Worm (Caenorhabditis elegans): ENCODE measurements around the gene fkh-6.

Gene fkh-6

DNA sequence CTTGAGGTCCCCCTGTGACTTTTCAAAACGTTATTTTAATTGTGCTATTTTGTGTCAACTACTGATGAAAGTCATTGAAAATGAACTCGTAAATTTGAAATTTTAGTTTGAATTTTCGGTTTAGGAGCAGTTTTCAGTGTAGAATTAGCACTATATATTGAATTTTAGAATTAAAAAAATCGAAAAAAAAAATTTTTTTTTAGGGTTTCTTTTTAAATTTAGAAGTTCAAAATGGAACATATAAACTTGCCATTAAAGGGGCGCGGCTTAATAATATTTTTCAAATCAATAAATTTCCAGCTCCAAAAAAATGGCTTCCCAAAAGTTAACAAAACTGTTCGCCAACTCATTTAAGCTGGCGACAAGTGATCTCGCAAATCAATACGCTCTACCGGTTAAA lies 32.3 kb downstream of the fkh-6 start, which contains the start of gene H20J04.9:
TSS of gene H20J04.9 (plus strand) at position 301 of the 400 bp plus-strand sequence.
- TF ChIP-seq ham-2 (GFP tag; optimal IDR thresholded peaks at IDR 0.05) (no peak), M03D4.4 (tag; optimal IDR thresholded peaks at IDR 0.05) (no peak), blmp-1 (tag; optimal IDR thresholded peaks at IDR 0.05) (no peak), snpc-4 (tag; optimal IDR thresholded peaks at IDR 0.05) (no peak), lsy-2 (tag; optimal IDR thresholded peaks at IDR 0.05) (no peak), nhr-76 (tag; optimal IDR thresholded peaks at IDR 0.05) (no peak)

DNA sequence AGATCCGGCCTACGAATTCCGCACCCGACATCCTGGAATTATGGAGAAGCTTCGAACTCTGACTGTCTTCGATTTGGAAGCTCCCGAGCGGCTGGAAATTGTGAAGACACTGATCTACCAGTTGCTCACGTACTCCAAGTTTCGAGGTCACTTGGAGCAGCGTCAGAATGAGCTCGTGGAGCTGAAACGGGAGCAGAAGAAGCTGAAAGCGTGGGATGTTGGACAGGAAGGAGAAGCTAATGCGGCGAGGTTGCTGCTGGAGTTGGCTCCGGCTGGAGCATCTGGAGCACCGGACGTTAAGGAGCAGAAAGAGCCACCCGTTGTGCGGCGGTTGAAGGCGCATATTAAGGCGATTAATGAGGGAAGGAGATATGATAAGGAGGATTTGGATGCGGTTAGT lies 38.9 kb downstream of the fkh-6 start:
- TF ChIP-seq ceh-43 (GFP tag; optimal IDR thresholded peaks at IDR 0.05), result no peak
- TF ChIP-seq tbx-8 (GFP tag; optimal IDR thresholded peaks at IDR 0.05), result no peak
- TF ChIP-seq nhr-28 (tag; optimal IDR thresholded peaks at IDR 0.05), result no peak
- TF ChIP-seq mep-1 (tag; optimal IDR thresholded peaks at IDR 0.05), result no peak
- no peak for TF ChIP-seq flh-1 (GFP tag; optimal IDR thresholded peaks at IDR 0.05)
- no peak for TF ChIP-seq snpc-4 (tag; optimal IDR thresholded peaks at IDR 0.05)
- TF ChIP-seq sptf-1 (tag; optimal IDR thresholded peaks at IDR 0.05), result no peak
- TF ChIP-seq ztf-11 (tag; optimal IDR thresholded peaks at IDR 0.05), result no peak
- TF ChIP-seq drap-1 (GFP tag; optimal IDR thresholded peaks at IDR 0.05), result no peak

ce11 chrII:4341484-4341883 lies 41.7 kb downstream of the fkh-6 start:
- no peak for TF ChIP-seq pha-4 (tag; optimal IDR thresholded peaks at IDR 0.05)
- TF ChIP-seq lin-13 (tag; optimal IDR thresholded peaks at IDR 0.05), result no peak
- TF ChIP-seq hlh-1 (tag; optimal IDR thresholded peaks at IDR 0.05), result no peak
- no peak for TF ChIP-seq elt-1 (tag; optimal IDR thresholded peaks at IDR 0.05; ENCODE audit: borderline replicate concordance, insufficient read depth)
- no peak for TF ChIP-seq mab-5 (tag; optimal IDR thresholded peaks at IDR 0.05)
- TF ChIP-seq unc-62 (GFP tag; optimal IDR thresholded peaks at IDR 0.05), result no peak
- TF ChIP-seq ceh-39 (tag; optimal IDR thresholded peaks at IDR 0.05), result no peak
- no peak for TF ChIP-seq sptf-1 (tag; optimal IDR thresholded peaks at IDR 0.05)
- no peak for TF ChIP-seq nhr-237 (tag; optimal IDR thresholded peaks at IDR 0.05)
- no peak for TF ChIP-seq nhr-12 (tag; optimal IDR thresholded peaks at IDR 0.05)
- no peak for TF ChIP-seq sem-2 (GFP tag; optimal IDR thresholded peaks at IDR 0.05)

DNA sequence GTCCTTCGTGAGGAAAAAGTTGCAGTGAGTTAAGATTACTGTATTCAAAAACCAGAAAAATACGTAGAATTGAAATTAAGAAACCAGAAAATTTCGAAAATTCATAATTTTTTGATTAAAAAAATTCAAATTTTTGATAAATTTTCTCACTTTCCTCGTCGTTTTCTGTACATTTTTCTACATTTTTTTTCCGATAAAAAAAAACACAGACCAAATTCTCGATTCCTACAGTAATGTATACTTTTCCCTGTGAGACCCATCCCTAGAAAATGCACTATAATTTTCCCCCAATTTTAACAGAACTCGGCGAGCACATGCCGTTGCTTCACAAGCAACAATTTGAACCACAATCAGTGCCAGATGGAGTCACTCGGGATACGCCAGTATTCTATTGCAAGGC lies 43.3 kb downstream of the fkh-6 start, which contains the start of gene athp-2:
TSS of gene athp-2 (plus strand) at position 301 of the 400 bp plus-strand sequence.
- no peak for TF ChIP-seq ceh-83 (GFP tag; optimal IDR thresholded peaks at IDR 0.05)
- TF ChIP-seq unc-39 (tag; optimal IDR thresholded peaks at IDR 0.05), result no peak
- no peak for TF ChIP-seq elt-3 (tag; optimal IDR thresholded peaks at IDR 0.05)
- no peak for TF ChIP-seq pha-4 (tag; optimal IDR thresholded peaks at IDR 0.05)
- no peak for TF ChIP-seq M03D4.4 (tag; optimal IDR thresholded peaks at IDR 0.05)
- TF ChIP-seq unc-62 (GFP tag; optimal IDR thresholded peaks at IDR 0.05), result no peak
- no peak for TF ChIP-seq mab-5 (tag; optimal IDR thresholded peaks at IDR 0.05)
- no peak for TF ChIP-seq snpc-4 (tag; optimal IDR thresholded peaks at IDR 0.05)
- TF ChIP-seq sptf-1 (tag; optimal IDR thresholded peaks at IDR 0.05), result no peak
- TF ChIP-seq elt-1 (tag; optimal IDR thresholded peaks at IDR 0.05; ENCODE audit: borderline replicate concordance, insufficient read depth), result no peak
- TF ChIP-seq nhr-12 (tag; optimal IDR thresholded peaks at IDR 0.05), result no peak
- TF ChIP-seq tbx-8 (GFP tag; optimal IDR thresholded peaks at IDR 0.05), result no peak
- no peak for TF ChIP-seq nhr-28 (tag; optimal IDR thresholded peaks at IDR 0.05)
- no peak for TF ChIP-seq mep-1 (tag; optimal IDR thresholded peaks at IDR 0.05)
- TF ChIP-seq cnd-1 (tag; optimal IDR thresholded peaks at IDR 0.05), result no peak
- TF ChIP-seq blmp-1 (tag; optimal IDR thresholded peaks at IDR 0.05), result no peak
- no peak for TF ChIP-seq lin-32 (GFP tag; optimal IDR thresholded peaks at IDR 0.05)

- TF ChIP-seq ceh-43 (GFP tag; optimal IDR thresholded peaks at IDR 0.05) (no peak), drap-1 (GFP tag; optimal IDR thresholded peaks at IDR 0.05) (no peak), ceh-83 (GFP tag; optimal IDR thresholded peaks at IDR 0.05) (no peak), bed-3 (GFP tag; optimal IDR thresholded peaks at IDR 0.05) (no peak), hlh-1 (tag; optimal IDR thresholded peaks at IDR 0.05) (no peak), unc-39 (tag; optimal IDR thresholded peaks at IDR 0.05) (no peak), pha-4 (tag; optimal IDR thresholded peaks at IDR 0.05) (no peak), M03D4.4 (tag; optimal IDR thresholded peaks at IDR 0.05) (no peak), ztf-11 (tag; optimal IDR thresholded peaks at IDR 0.05) (no peak), lin-13 (tag; optimal IDR thresholded peaks at IDR 0.05) (no peak), nhr-2 (tag; optimal IDR thresholded peaks at IDR 0.05) (no peak), mls-2 (tag; optimal IDR thresholded peaks at IDR 0.05) (no peak), unc-120 (tag; optimal IDR thresholded peaks at IDR 0.05; ENCODE audit: poor library complexity, severe bottlenecking) (no peak), flh-1 (GFP tag; optimal IDR thresholded peaks at IDR 0.05) (no peak), unc-62 (GFP tag; optimal IDR thresholded peaks at IDR 0.05) (no peak)
Observed at ce11 chrII:4337731-4338130, 45.5 kb downstream of the fkh-6 start.

All from whole organism, mixed stage, embryonic.